Worm (Caenorhabditis elegans) whole organism, L2 larva: ENCODE measurements around the gene fbxb-119.

Experiments used
- alr-1 ChIP-seq: fragments of 150-350 bp; optimal IDR thresholded peaks from 2 replicates; lab custom pipeline; 2014; ENCODE audit warnings: missing biosample characterization, missing genetic modification characterization
- ama-1 ChIP-seq: fragments of 150-350 bp; optimal IDR thresholded peaks from 2 replicates; lab custom pipeline; 2018; ENCODE audit warnings: inconsistent platforms
- elt-1 ChIP-seq: fragments of 150-350 bp; optimal IDR thresholded peaks from 2 replicates; lab custom pipeline; 2014; ENCODE audit warnings: missing biosample characterization, missing genetic modification characterization
- lin-39 ChIP-seq: fragments of 150-350 bp; optimal IDR thresholded peaks from 2 replicates; lab custom pipeline; 2014; ENCODE audit warnings: missing biosample characterization, missing genetic modification reagents, missing genetic modification characterization
- lsy-2 ChIP-seq, 2 experiments: fragments of 150-350 bp in 1 of 2; sonication (generic microtip) in 1 of 2; optimal IDR thresholded peaks; 2 replicates each; lab custom pipeline; 2014 to 2017; ENCODE audit warnings: missing biosample characterization in 2 of 2, missing genetic modification characterization in 2 of 2
- mbf-1 ChIP-seq: sonication (generic microtip); optimal IDR thresholded peaks from 2 replicates; lab custom pipeline; 2017; ENCODE audit warnings: missing biosample characterization, missing genetic modification characterization
- mdl-1 ChIP-seq, 2 experiments: fragments of 150-350 bp in 1 of 2; sonication (generic microtip) in 1 of 2; optimal IDR thresholded peaks; 2 replicates each; lab custom pipeline; 2017; ENCODE audit warnings: missing biosample characterization in 2 of 2, missing genetic modification characterization in 2 of 2
- nhr-12 ChIP-seq: fragments of 150-350 bp; optimal IDR thresholded peaks from 2 replicates; lab custom pipeline; 2014; ENCODE audit warnings: missing biosample characterization, missing genetic modification characterization
- nhr-237 ChIP-seq: fragments of 150-350 bp; optimal IDR thresholded peaks from 2 replicates; lab custom pipeline; 2014; ENCODE audit warnings: missing biosample characterization, missing genetic modification characterization
- unc-62 ChIP-seq: fragments of 150-350 bp; optimal IDR thresholded peaks from 2 replicates; lab custom pipeline; 2014; ENCODE audit warnings: missing biosample characterization, missing genetic modification reagents, missing genetic modification characterization
- zag-1 ChIP-seq: fragments of 150-350 bp; optimal IDR thresholded peaks from 2 replicates; lab custom pipeline; 2014; ENCODE audit warnings: missing biosample characterization, missing genetic modification characterization
- ztf-1 ChIP-seq: fragments of 200-800 bp; sonication (Bioruptor generic); conservative IDR thresholded peaks from 2 replicates; pipeline ENCODE4 v1.3.6; 2022; ENCODE audit warnings: missing genetic modification characterization, missing compliant biosample characterization

DNA sequence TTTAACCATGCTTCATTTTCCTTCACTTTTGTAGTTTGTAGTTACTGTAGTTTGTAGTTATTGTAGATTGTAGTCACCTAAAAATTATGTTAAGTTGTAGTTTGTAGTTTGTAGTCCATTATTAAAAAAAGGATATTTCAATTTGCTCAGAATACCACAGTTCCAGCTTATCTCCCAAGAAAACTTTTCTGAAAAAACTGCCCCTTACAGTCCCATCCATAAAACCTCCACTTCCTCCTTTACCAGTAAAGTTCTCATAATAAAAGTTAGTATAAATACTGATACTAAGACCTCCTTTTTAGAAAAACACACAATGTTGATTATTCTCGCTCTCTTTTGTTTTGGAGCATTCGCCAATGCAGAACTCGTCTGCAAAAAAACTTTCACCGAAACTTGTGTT is 32.3 kb downstream of the fbxb-119 start, which contains the start of gene C08E8.11:
- TF ChIP-seq mdl-1 (tag; optimal IDR thresholded peaks at IDR 0.05; lab: Kevin White, UChicago) = no peak
- no peak for TF ChIP-seq mbf-1 (tag; lab: Kevin White, UChicago)
- TF ChIP-seq zag-1 (tag; lab: Kevin White, UChicago) = no peak
- TF ChIP-seq unc-62 = no peak
- TF ChIP-seq elt-1 (tag; lab: Kevin White, UChicago) = no peak
- TF ChIP-seq nhr-12 (tag; lab: Kevin White, UChicago) = no peak
- TF ChIP-seq ztf-1 (GFP tag; lab: Robert Waterston, UW) = no peak
- TF ChIP-seq alr-1 (tag; lab: Kevin White, UChicago) = no peak
- TF ChIP-seq ama-1 (lab: Kevin White, UChicago) = no peak
- TF ChIP-seq lin-39 (tag; lab: Kevin White, UChicago) = no peak
- TF ChIP-seq nhr-237 (tag; lab: Kevin White, UChicago) = no peak
- no peak for TF ChIP-seq lsy-2 (tag; optimal IDR thresholded peaks at IDR 0.05; lab: Kevin White, UChicago)
